Worm (Caenorhabditis elegans) whole organism, L4 larva: ENCODE results near the gene dars-1.
"Not testable (repeated sequence)": the region's sequence is repeated elsewhere in the genome, so short reads cannot be mapped to it uniquely, and the experiment has no call there.

Experiments
- F26F4.8 ChIP-seq: fragments of 200-800 bp; sonication (Bioruptor generic); conservative IDR thresholded peaks from 2 replicates; pipeline ENCODE4 v1.3.6; 2022; ENCODE audit warnings: missing genetic modification characterization, missing compliant biosample characterization
- ama-1 ChIP-seq: fragments of 150-350 bp; optimal IDR thresholded peaks from 2 replicates; lab custom pipeline; 2014; ENCODE audit warnings: inconsistent platforms, mixed read lengths
- arid-1 ChIP-seq: fragments of 200-800 bp; sonication (Bioruptor generic); conservative IDR thresholded peaks from 2 replicates; pipeline ENCODE4 v1.3.6; 2022; ENCODE audit warnings: missing genetic modification reagents, missing genetic modification characterization, missing compliant biosample characterization
- attf-4 ChIP-seq: sonication (generic microtip); optimal IDR thresholded peaks from 3 replicates; lab custom pipeline; 2017; ENCODE audit warnings: missing biosample characterization, missing genetic modification characterization
- ceh-44 ChIP-seq: fragments of 200-800 bp; sonication (Bioruptor generic); IDR thresholded peaks from 2 replicates; pipeline ENCODE4 v1.3.6; 2022; ENCODE audit warnings: missing genetic modification reagents, missing genetic modification characterization, missing compliant biosample characterization
- daf-16 ChIP-seq, 3 experiments: sonication (generic microtip); optimal IDR thresholded peaks; 2 replicates each; lab custom pipeline; 2016 to 2017; ENCODE audit warnings: missing genetic modification characterization in 3 of 3, missing genetic modification reagents in 3 of 3, mild to moderate bottlenecking in 2 of 3, missing compliant biosample characterization in 2 of 3, missing biosample characterization in 1 of 3, moderate library complexity in 1 of 3
- dmd-6 ChIP-seq: fragments of 200-800 bp; sonication (Bioruptor generic); IDR thresholded peaks from 2 replicates; pipeline ENCODE4 v1.3.6; 2022; ENCODE audit warnings: missing genetic modification reagents, missing genetic modification characterization, missing compliant biosample characterization
- egl-27 ChIP-seq: sonication (generic microtip); optimal IDR thresholded peaks from 3 replicates; lab custom pipeline; 2017; ENCODE audit warnings: missing biosample characterization, missing genetic modification reagents, missing genetic modification characterization
- lin-13 ChIP-seq: fragments of 150-350 bp; optimal IDR thresholded peaks from 2 replicates; lab custom pipeline; 2014; ENCODE audit warnings: missing biosample characterization, missing genetic modification reagents, missing genetic modification characterization
- lin-29 ChIP-seq: fragments of 200-800 bp; sonication (Bioruptor generic); IDR thresholded peaks from 2 replicates; pipeline ENCODE4 v1.3.6; 2022; ENCODE audit warnings: missing genetic modification reagents, missing genetic modification characterization, missing compliant biosample characterization
- lsy-2 ChIP-seq, 2 experiments: fragments of 150-350 bp in 1 of 2; sonication (generic microtip) in 1 of 2; optimal IDR thresholded peaks; 2 replicates each; lab custom pipeline; 2014 to 2017; ENCODE audit warnings: missing biosample characterization in 2 of 2, missing genetic modification characterization in 2 of 2
- mdl-1 ChIP-seq, 2 experiments: fragments of 150-350 bp in 1 of 2; sonication (generic microtip) in 1 of 2; optimal IDR thresholded peaks; 2 replicates each; lab custom pipeline; 2014 to 2017; ENCODE audit warnings: missing biosample characterization in 2 of 2, missing genetic modification characterization in 2 of 2
- nhr-77 ChIP-seq: fragments of 150-350 bp; optimal IDR thresholded peaks from 2 replicates; lab custom pipeline; 2014; ENCODE audit warnings: missing biosample characterization, missing genetic modification characterization
- unc-39 ChIP-seq: sonication (generic microtip); optimal IDR thresholded peaks from 2 replicates; lab custom pipeline; 2017; ENCODE audit warnings: missing biosample characterization, missing genetic modification characterization

ce11 chrIII:9534193-9534592, 43.2 kb upstream of the dars-1 start:
- not testable (repeated sequence) for TF ChIP-seq lsy-2 (tag; optimal IDR thresholded peaks at IDR 0.05; lab: Kevin White, UChicago); daf-16 (GFP tag; optimal IDR thresholded peaks at IDR 0.05; lab: Kevin White, UChicago); daf-16 (tag; optimal IDR thresholded peaks at IDR 0.05; lab: Kevin White, UChicago); lin-13 (GFP tag; lab: Kevin White, UChicago); lin-29 (GFP tag; lab: Robert Waterston, UW); ceh-44 (GFP tag; lab: Robert Waterston, UW); F26F4.8; arid-1 (GFP tag; lab: Robert Waterston, UW); egl-27 (tag; lab: Kevin White, UChicago); attf-4; ama-1 (lab: Kevin White, UChicago); nhr-77 (tag; lab: Kevin White, UChicago); unc-39 (tag; lab: Kevin White, UChicago); mdl-1 (tag; optimal IDR thresholded peaks at IDR 0.05; lab: Kevin White, UChicago); dmd-6 (GFP tag; lab: Robert Waterston, UW)
